Fruit fly (Drosophila melanogaster) Kc167 (cell line): Measurements from ENCODE around the gene CG32152.

Source experiments
- Myc ChIP-seq: fragments of >200 bp; optimal IDR thresholded peaks from 2 replicates; lab custom pipeline; 2017; ENCODE audit warnings: missing external identifiers
- Sin3A ChIP-seq: fragments of >200 bp; optimal IDR thresholded peaks from 2 replicates; lab custom pipeline; 2018; ENCODE audit warnings: missing external identifiers
- h ChIP-seq: fragments of >200 bp; optimal IDR thresholded peaks from 3 replicates; lab custom pipeline; 2018; ENCODE audit warnings: missing external identifiers
- psq ChIP-seq: fragments of >200 bp; optimal IDR thresholded peaks from 2 replicates; lab custom pipeline; 2017; ENCODE audit warnings: missing external identifiers

- TF ChIP-seq psq = no peak
- no peak for TF ChIP-seq Myc (lab: Kevin White, UChicago)
- no peak for TF ChIP-seq h (lab: Kevin White, UChicago)
- no peak for TF ChIP-seq Sin3A
Observed at dm6 chr3L:16182633-16183462, 39.0 kb upstream of the CG32152 start.
